Fruit fly (Drosophila melanogaster) whole organism, embryonic: ENCODE data around the gene CG16758.

Experiments used
- Adf1 ChIP-seq: fragments of 200-800 bp; sonication (Bioruptor generic); IDR thresholded peaks from 2 replicates; pipeline ENCODE4 v1.3.6; 2022; ENCODE audit warnings: missing biosample characterization, missing genetic modification characterization
- Aef1 ChIP-seq: fragments of 200-800 bp; sonication (Bioruptor generic); IDR thresholded peaks from 3 replicates; pipeline ENCODE4 v1.3.6; 2022; ENCODE audit warnings: missing biosample characterization, missing genetic modification characterization
- Blimp-1 ChIP-seq: fragments of 200-800 bp; sonication (Bioruptor generic); optimal IDR thresholded peaks from 3 replicates; lab custom pipeline; 2018; ENCODE audit warnings: missing biosample characterization, missing genetic modification characterization, mild to moderate bottlenecking, moderate library complexity, missing genetic modification reagents
- BtbVII ChIP-seq: fragments of 200-800 bp; sonication (Bioruptor generic); optimal IDR thresholded peaks from 3 replicates; lab custom pipeline; 2017; ENCODE audit warnings: missing biosample characterization, mild to moderate bottlenecking, missing genetic modification characterization
- CG1024 ChIP-seq: fragments of 200-800 bp; sonication (Bioruptor generic); IDR thresholded peaks from 2 replicates; pipeline ENCODE4 v1.3.6; 2022; ENCODE audit warnings: missing biosample characterization, missing genetic modification characterization
- CG11093 ChIP-seq: fragments of 200-800 bp; sonication (Bioruptor generic); IDR thresholded peaks from 3 replicates; pipeline ENCODE4 v1.3.6; 2022; ENCODE audit warnings: missing biosample characterization, missing genetic modification characterization
- CG16779 ChIP-seq: fragments of 200-800 bp; sonication (Bioruptor generic); IDR thresholded peaks from 2 replicates; pipeline ENCODE4 v1.3.6; 2022; ENCODE audit warnings: missing biosample characterization, missing genetic modification characterization
- CG17385 ChIP-seq: fragments of 200-800 bp; sonication (Bioruptor generic); optimal IDR thresholded peaks from 3 replicates; lab custom pipeline; 2018; ENCODE audit warnings: missing biosample characterization, mild to moderate bottlenecking, missing genetic modification characterization
- CG17802 ChIP-seq: fragments of 200-800 bp; sonication (Bioruptor generic); optimal IDR thresholded peaks from 2 replicates; lab custom pipeline; 2018; ENCODE audit warnings: missing biosample characterization, mild to moderate bottlenecking, missing genetic modification characterization, moderate library complexity
- CG18262 ChIP-seq: fragments of 200-800 bp; optimal IDR thresholded peaks from 3 replicates; lab custom pipeline; 2019; ENCODE audit warnings: missing biosample characterization, mild to moderate bottlenecking, missing genetic modification characterization, moderate library complexity
- CG3065 ChIP-seq: fragments of 200-800 bp; sonication (Bioruptor generic); optimal IDR thresholded peaks from 2 replicates; lab custom pipeline; 2016; ENCODE audit warnings: missing biosample characterization, missing genetic modification characterization
- CG34376 ChIP-seq: fragments of 200-800 bp; sonication (Bioruptor generic); optimal IDR thresholded peaks from 2 replicates; lab custom pipeline; 2018; ENCODE audit warnings: missing biosample characterization, mild to moderate bottlenecking, missing genetic modification characterization
- CG5180 ChIP-seq: fragments of 200-800 bp; sonication (Bioruptor generic); optimal IDR thresholded peaks from 3 replicates; lab custom pipeline; 2017; ENCODE audit warnings: missing biosample characterization, missing genetic modification characterization, mild to moderate bottlenecking, moderate library complexity, missing genetic modification reagents
- CG9215 ChIP-seq: fragments of 200-800 bp; sonication (Bioruptor generic); IDR thresholded peaks from 2 replicates; pipeline ENCODE4 v1.3.6; 2022; ENCODE audit warnings: missing biosample characterization, missing genetic modification characterization
- CkIIα-i1 ChIP-seq: fragments of 200-800 bp; sonication (Bioruptor generic); IDR thresholded peaks from 2 replicates; pipeline ENCODE4 v1.3.6; 2022; ENCODE audit warnings: missing biosample characterization, missing genetic modification characterization
- D ChIP-seq, 2 experiments: fragments of 200-800 bp in 1 of 2; fragments of >200 bp in 1 of 2; sonication (Bioruptor generic) in 1 of 2; optimal IDR thresholded peaks; 2 replicates in 1 of 2; 3 replicates in 1 of 2; lab custom pipeline; 2017; ENCODE audit warnings: mild to moderate bottlenecking in 1 of 2, missing biosample characterization in 1 of 2, missing genetic modification characterization in 1 of 2, missing genetic modification reagents in 1 of 2
- Doc2 ChIP-seq: fragments of 200-800 bp; sonication (Bioruptor generic); IDR thresholded peaks from 2 replicates; pipeline ENCODE4 v1.3.6; 2022; ENCODE audit warnings: missing biosample characterization, missing genetic modification characterization
- E2f1 ChIP-seq: fragments of 200-800 bp; sonication (Bioruptor generic); IDR thresholded peaks from 2 replicates; pipeline ENCODE4 v1.3.6; 2022; ENCODE audit warnings: missing biosample characterization, missing genetic modification characterization
- HHEX ChIP-seq: fragments of 200-800 bp; sonication (Bioruptor generic); optimal IDR thresholded peaks from 3 replicates; lab custom pipeline; 2017; ENCODE audit warnings: missing biosample characterization, mild to moderate bottlenecking, missing genetic modification characterization, missing genetic modification reagents
- HLH3B ChIP-seq: fragments of 200-800 bp; sonication (Bioruptor generic); IDR thresholded peaks from 2 replicates; pipeline ENCODE4 v1.3.6; 2022; ENCODE audit warnings: missing biosample characterization, missing genetic modification characterization
- HLHmδ ChIP-seq: fragments of 200-800 bp; sonication (Bioruptor generic); optimal IDR thresholded peaks from 2 replicates; lab custom pipeline; 2018; ENCODE audit warnings: missing biosample characterization, mild to moderate bottlenecking, missing genetic modification characterization, moderate library complexity
- Hey ChIP-seq: fragments of 200-800 bp; sonication (Bioruptor generic); optimal IDR thresholded peaks from 3 replicates; lab custom pipeline; 2018; ENCODE audit warnings: missing biosample characterization, mild to moderate bottlenecking, missing genetic modification characterization
- HmgZ ChIP-seq: fragments of 200-800 bp; sonication (Bioruptor generic); optimal IDR thresholded peaks from 2 replicates; lab custom pipeline; 2018; ENCODE audit warnings: missing biosample characterization, mild to moderate bottlenecking, missing genetic modification characterization
- Hr39 ChIP-seq: fragments of >200 bp; optimal IDR thresholded peaks from 2 replicates; lab custom pipeline; 2017
- Hr78 ChIP-seq, 2 experiments: fragments of 200-800 bp in 1 of 2; fragments of >200 bp in 1 of 2; sonication (Bioruptor generic) in 1 of 2; optimal IDR thresholded peaks; 2 replicates each; lab custom pipeline; 2017 to 2019; ENCODE audit warnings: missing biosample characterization in 2 of 2, missing genetic modification characterization in 2 of 2, mild to moderate bottlenecking in 1 of 2, moderate library complexity in 1 of 2
- Sox102F ChIP-seq: fragments of 200-800 bp; sonication (Bioruptor generic); optimal IDR thresholded peaks from 2 replicates; lab custom pipeline; 2018; ENCODE audit warnings: missing biosample characterization, mild to moderate bottlenecking, missing genetic modification characterization, moderate library complexity
- Taf1 ChIP-seq: fragments of 200-800 bp; sonication (Bioruptor generic); IDR thresholded peaks from 2 replicates; pipeline ENCODE4 v1.3.6; 2022; ENCODE audit warnings: missing biosample characterization, missing genetic modification characterization
- al ChIP-seq: fragments of 200-800 bp; sonication (Bioruptor generic); IDR thresholded peaks from 2 replicates; pipeline ENCODE4 v1.3.6; 2022; ENCODE audit warnings: missing biosample characterization, missing genetic modification characterization
- ato ChIP-seq: fragments of 200-800 bp; sonication (Bioruptor generic); IDR thresholded peaks from 2 replicates; pipeline ENCODE4 v1.3.6; 2022; ENCODE audit warnings: missing biosample characterization, missing genetic modification characterization; ENCODE audit not compliant: partially characterized antibody
- bab2 ChIP-seq: fragments of 200-800 bp; sonication (Bioruptor generic); optimal IDR thresholded peaks from 2 replicates; lab custom pipeline; 2016; ENCODE audit warnings: missing biosample characterization, missing genetic modification characterization
- corto ChIP-seq: fragments of 200-800 bp; sonication (Bioruptor generic); optimal IDR thresholded peaks from 2 replicates; lab custom pipeline; 2016; ENCODE audit warnings: missing biosample characterization, mild to moderate bottlenecking, missing genetic modification characterization, moderate library complexity
- gce ChIP-seq: fragments of 200-800 bp; sonication (Bioruptor generic); IDR thresholded peaks from 3 replicates; pipeline ENCODE4 v1.3.6; 2022; ENCODE audit warnings: missing biosample characterization, missing genetic modification characterization
- gsb ChIP-seq: fragments of 200-800 bp; sonication (Bioruptor generic); IDR thresholded peaks from 2 replicates; pipeline ENCODE4 v1.3.6; 2022; ENCODE audit warnings: missing biosample characterization, missing genetic modification characterization
- jigr1 ChIP-seq: fragments of 200-800 bp; sonication (Bioruptor generic); IDR thresholded peaks from 3 replicates; pipeline ENCODE4 v1.3.6; 2022; ENCODE audit warnings: missing biosample characterization, missing genetic modification characterization
- knrl ChIP-seq: fragments of 200-800 bp; sonication (Bioruptor generic); IDR thresholded peaks from 3 replicates; pipeline ENCODE4 v1.3.6; 2022; ENCODE audit warnings: missing biosample characterization, missing genetic modification characterization; ENCODE audit not compliant: partially characterized antibody
- lmd ChIP-seq: fragments of 200-800 bp; sonication (Bioruptor generic); IDR thresholded peaks from 2 replicates; pipeline ENCODE4 v1.3.6; 2022; ENCODE audit warnings: missing biosample characterization, missing genetic modification characterization
- lov ChIP-seq, 2 experiments: fragments of 200-800 bp in 1 of 2; fragments of >200 bp in 1 of 2; sonication (Bioruptor generic) in 1 of 2; IDR thresholded peaks in 1 of 2; optimal IDR thresholded peaks in 1 of 2; 2 replicates in 1 of 2; 3 replicates in 1 of 2; pipeline versions ENCODE4 v1.3.6 to Lab custom; 2017 to 2022; ENCODE audit warnings: missing biosample characterization in 1 of 2, missing genetic modification characterization in 1 of 2
- nmo ChIP-seq: fragments of 200-800 bp; sonication (Bioruptor generic); optimal IDR thresholded peaks from 2 replicates; lab custom pipeline; 2018; ENCODE audit warnings: missing biosample characterization, mild to moderate bottlenecking, missing genetic modification characterization, moderate library complexity
- org-1 ChIP-seq: fragments of 200-800 bp; sonication (Bioruptor generic); optimal IDR thresholded peaks from 2 replicates; lab custom pipeline; 2017; ENCODE audit warnings: missing biosample characterization, missing genetic modification characterization
- pb ChIP-seq: fragments of 200-800 bp; sonication (Bioruptor generic); optimal IDR thresholded peaks from 3 replicates; lab custom pipeline; 2016; ENCODE audit warnings: missing biosample characterization, missing genetic modification characterization
- peb ChIP-seq: fragments of 200-800 bp; sonication (Bioruptor generic); IDR thresholded peaks from 2 replicates; pipeline ENCODE4 v1.3.6; 2022; ENCODE audit warnings: missing biosample characterization, missing genetic modification characterization
- pho ChIP-seq: fragments of 200-800 bp; sonication (Bioruptor generic); optimal IDR thresholded peaks from 2 replicates; lab custom pipeline; 2016; ENCODE audit warnings: missing biosample characterization, missing genetic modification characterization
- ranshi ChIP-seq: fragments of 200-800 bp; sonication (Bioruptor generic); IDR thresholded peaks from 2 replicates; pipeline ENCODE4 v1.3.6; 2022; ENCODE audit warnings: missing biosample characterization, missing genetic modification characterization
- sd ChIP-seq: fragments of 200-800 bp; sonication (Bioruptor generic); optimal IDR thresholded peaks from 3 replicates; lab custom pipeline; 2018; ENCODE audit warnings: missing biosample characterization, mild to moderate bottlenecking, missing genetic modification characterization, moderate library complexity
- ssp ChIP-seq: fragments of 200-800 bp; sonication (Bioruptor generic); IDR thresholded peaks from 2 replicates; pipeline ENCODE4 v1.3.6; 2022; ENCODE audit warnings: missing biosample characterization, missing genetic modification characterization
- unc-4 ChIP-seq: fragments of 200-800 bp; sonication (Bioruptor generic); IDR thresholded peaks from 2 replicates; pipeline ENCODE4 v1.3.6; 2022; ENCODE audit warnings: missing biosample characterization, missing genetic modification characterization; ENCODE audit not compliant: partially characterized antibody
- wek ChIP-seq: fragments of 200-800 bp; sonication (Bioruptor generic); optimal IDR thresholded peaks from 3 replicates; lab custom pipeline; 2018; ENCODE audit warnings: missing biosample characterization, mild to moderate bottlenecking, missing genetic modification characterization, moderate library complexity

CG16758 gene

dm6 chr3L:2532377-2532776, 29.0 kb upstream of the CG16758 start (continued):
- peak; percentile 30 for TF ChIP-seq sd (tag; lab: Kevin White, UChicago)
- no peak for TF ChIP-seq Adf1
- TF ChIP-seq HLHmδ (GFP tag; lab: Kevin White, UChicago): peak; percentile 14
- TF ChIP-seq HLH3B (GFP tag; lab: Robert Waterston, UW): peak; percentile 75
- no peak for TF ChIP-seq HmgZ
- TF ChIP-seq Hr78 (GFP tag; optimal IDR thresholded peaks at IDR 0.05; lab: Kevin White, UChicago): peak in 1 of 2 experiments; percentile 17
- TF ChIP-seq jigr1 (GFP tag; lab: Robert Waterston, UW): peak; percentile 44; the same call in 1 of the 3 replicates
- peak; percentile 34 for TF ChIP-seq CG17802 (tag; lab: Kevin White, UChicago)
- no peak for TF ChIP-seq lov (optimal IDR thresholded peaks at IDR 0.05; lab: Kevin White, UChicago)
- TF ChIP-seq lov (GFP tag; IDR thresholded peaks at IDR 0.05; lab: Robert Waterston, UW): peak; percentile 57; the same call in 2 of the 3 replicates
- peak; percentile 72 for TF ChIP-seq Aef1
- peak; percentile 54; the same call in 1 of the 2 replicates for TF ChIP-seq E2f1 (GFP tag; lab: Robert Waterston, UW)
- no peak for TF ChIP-seq unc-4 (GFP tag; lab: Robert Waterston, UW)
- TF ChIP-seq CG16779 (GFP tag; lab: Robert Waterston, UW): 0 out of 2 replicates have a peak, but pooled peaks have one; percentile 19
- no peak for TF ChIP-seq Hey (tag; lab: Kevin White, UChicago)
- TF ChIP-seq knrl (GFP tag; lab: Robert Waterston, UW): no peak
- no peak for TF ChIP-seq ato (GFP tag; lab: Robert Waterston, UW)
- no peak for TF ChIP-seq CG17385
- TF ChIP-seq CG3065: no peak
- TF ChIP-seq CG1024: peak; percentile 62
- TF ChIP-seq Taf1 (GFP tag; lab: Robert Waterston, UW): peak; percentile 32; the same call in 1 of the 2 replicates
- peak; percentile 16; the same call in 1 of the 2 replicates for TF ChIP-seq CG9215 (GFP tag; lab: Robert Waterston, UW)
- TF ChIP-seq HHEX (GFP tag; lab: Kevin White, UChicago): peak; percentile 13
- TF ChIP-seq Sox102F (GFP tag; lab: Kevin White, UChicago): peak; percentile 50
- peak; percentile 34; the same call in 2 of the 3 replicates for TF ChIP-seq CG11093 (GFP tag; lab: Robert Waterston, UW)
- TF ChIP-seq lmd (GFP tag; lab: Robert Waterston, UW): peak; percentile 60
- peak; percentile 14 for TF ChIP-seq nmo (GFP tag; lab: Kevin White, UChicago)
- TF ChIP-seq, all 482 proteins: peak for 139

DNA sequence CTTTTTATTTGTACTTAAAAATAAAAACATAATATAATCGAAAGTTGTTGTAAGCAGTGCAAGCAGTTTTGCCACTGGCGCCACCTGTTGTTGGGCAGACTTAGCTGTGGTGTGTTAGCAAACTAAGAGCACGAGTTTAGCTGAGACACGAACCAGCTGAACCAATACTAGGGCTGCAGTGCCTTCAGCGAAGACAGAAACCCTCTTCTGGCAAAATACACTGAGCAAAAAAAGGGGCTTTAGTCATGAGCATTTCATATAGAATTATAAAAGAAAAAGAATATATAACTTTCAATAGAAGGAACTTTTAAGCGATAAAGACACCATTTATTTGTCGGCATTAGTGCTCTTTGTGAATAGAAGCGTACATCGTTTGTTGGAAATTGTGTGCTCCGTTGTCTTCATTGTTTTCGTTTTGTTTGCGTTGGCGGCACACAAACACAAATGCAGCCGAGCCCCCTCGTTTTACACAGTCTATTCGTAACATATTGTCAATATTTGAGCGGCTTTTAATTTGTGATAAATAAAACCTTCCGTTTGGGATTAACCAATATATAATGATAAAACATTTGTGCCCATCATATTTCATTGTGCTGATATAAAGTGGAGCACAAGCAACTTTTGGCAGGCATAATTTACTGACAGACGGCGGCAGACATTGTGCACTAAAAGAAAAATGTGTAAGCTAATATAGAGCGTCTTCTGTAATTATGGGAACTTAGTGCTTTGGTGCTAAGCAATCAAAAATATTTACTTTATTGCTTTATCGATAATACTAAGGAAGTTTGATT, 28.2 kb upstream of the CG16758 start:
- TF ChIP-seq bab2 (GFP tag; lab: Kevin White, UChicago) (peak; percentile 41), wek (peak; percentile 83), HLHmδ (GFP tag; lab: Kevin White, UChicago) (peak; percentile 59), ranshi (peak; percentile 84), Blimp-1 (GFP tag; lab: Kevin White, UChicago) (peak; percentile 81), org-1 (GFP tag; lab: Kevin White, UChicago) (peak; percentile 34), pho (peak; percentile 57), Doc2 (GFP tag; lab: Robert Waterston, UW) (no peak), Hr39 (lab: Kevin White, UChicago) (no peak), gce (peak; percentile 72; the same call in 1 of the 3 replicates), BtbVII (peak; percentile 82), HHEX (GFP tag; lab: Kevin White, UChicago) (peak; percentile 48), CG5180 (GFP tag; lab: Kevin White, UChicago) (peak; percentile 51), CG18262 (peak; percentile 76), D (optimal IDR thresholded peaks at IDR 0.05; lab: Kevin White, UChicago) (no peak), D (GFP tag; optimal IDR thresholded peaks at IDR 0.05; lab: Kevin White, UChicago) (peak; percentile 79), al (GFP tag; lab: Robert Waterston, UW) (peak; percentile 64), pb (GFP tag; lab: Kevin White, UChicago) (no peak), ssp (GFP tag; lab: Robert Waterston, UW) (peak; percentile 65), CkIIα-i1 (GFP tag; lab: Robert Waterston, UW) (peak; percentile 48; the same call in 1 of the 2 replicates), CG34376 (GFP tag; lab: Kevin White, UChicago) (peak; percentile 13), gsb (GFP tag; lab: Robert Waterston, UW) (no peak; the same call in 1 of the 2 replicates), peb (peak; percentile 53), corto (GFP tag; lab: Kevin White, UChicago) (peak; percentile 10)
